Worm (Caenorhabditis elegans) whole organism, midembryonic: ENCODE data around the gene C05C8.7.

Experiments used
- T22C8.4 ChIP-seq: fragments of 200-800 bp; sonication (Bioruptor generic); IDR thresholded peaks from 2 replicates; pipeline ENCODE4 v1.3.6; 2022; ENCODE audit warnings: missing genetic modification characterization, missing compliant biosample characterization
- flt-1 ChIP-seq: fragments of 200-800 bp; sonication (Bioruptor generic); IDR thresholded peaks from 2 replicates; pipeline ENCODE4 v1.3.6; 2022; ENCODE audit warnings: missing genetic modification characterization, missing compliant biosample characterization
- klf-2 ChIP-seq: fragments of 200-800 bp; sonication (Bioruptor generic); conservative IDR thresholded peaks from 2 replicates; pipeline ENCODE4 v1.3.6; 2022; ENCODE audit warnings: missing genetic modification reagents, missing genetic modification characterization, missing compliant biosample characterization
- tab-1 ChIP-seq: fragments of 200-800 bp; sonication (Bioruptor generic); IDR thresholded peaks from 2 replicates; pipeline ENCODE4 v1.3.6; 2022; ENCODE audit warnings: missing genetic modification characterization, missing compliant biosample characterization
- ztf-29 ChIP-seq: fragments of 200-800 bp; sonication (Bioruptor generic); IDR thresholded peaks from 2 replicates; pipeline ENCODE4 v1.3.6; 2022; ENCODE audit warnings: missing genetic modification reagents, missing genetic modification characterization, missing compliant biosample characterization

DNA sequence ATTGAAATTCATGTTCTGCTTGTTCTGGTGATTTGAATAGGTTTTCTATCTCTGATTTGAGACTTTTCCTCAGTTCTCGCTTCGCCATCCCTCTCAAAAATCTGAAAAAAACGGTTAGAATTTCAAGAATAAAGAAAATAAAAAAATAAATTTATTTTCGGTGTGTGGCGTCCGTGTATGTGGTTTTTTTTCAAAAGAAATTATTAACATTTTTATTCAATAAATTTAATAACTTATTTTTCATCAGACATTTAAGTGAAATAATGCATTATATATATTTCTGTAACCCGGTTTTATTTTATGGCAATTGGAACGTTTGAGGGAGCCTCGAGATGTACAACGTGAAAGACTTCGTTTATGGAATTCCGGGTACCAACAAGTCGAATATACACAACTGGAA is 12.1 kb downstream of the C05C8.7 start, which contains the start of gene C05C8.5:
- TF ChIP-seq flt-1 (GFP tag; lab: Robert Waterston, UW) (no peak), klf-2 (GFP tag; lab: Robert Waterston, UW) (no peak), T22C8.4 (GFP tag; lab: Robert Waterston, UW) (no peak), ztf-29 (no peak), tab-1 (no peak)
